Worm (Caenorhabditis elegans) whole organism, young adult: ENCODE measurements around the gene T10G3.8.

ENCODE experiments used
- B0035.1 ChIP-seq: sonication (generic microtip); optimal IDR thresholded peaks from 2 replicates; lab custom pipeline; 2016; ENCODE audit warnings: missing genetic modification characterization, mild to moderate bottlenecking, missing compliant biosample characterization, missing genotype, missing genetic modification reagents
- B0336.3 ChIP-seq: fragments of 200-800 bp; sonication (Bioruptor generic); IDR thresholded peaks from 2 replicates; pipeline ENCODE4 v1.3.6; 2022; ENCODE audit warnings: missing genetic modification characterization, missing compliant biosample characterization
- D2030.7 ChIP-seq: fragments of 200-800 bp; sonication (Bioruptor generic); IDR thresholded peaks from 2 replicates; pipeline ENCODE4 v1.3.6; 2022; ENCODE audit warnings: missing genetic modification reagents, missing genetic modification characterization, missing compliant biosample characterization
- F39B2.1 ChIP-seq: fragments of 200-800 bp; sonication (Bioruptor generic); IDR thresholded peaks from 2 replicates; pipeline ENCODE4 v1.3.6; 2022; ENCODE audit warnings: missing genetic modification reagents, missing genetic modification characterization, missing compliant biosample characterization
- F52B5.7 ChIP-seq: sonication (generic microtip); optimal IDR thresholded peaks from 2 replicates; lab custom pipeline; 2016; ENCODE audit warnings: mild to moderate bottlenecking, missing genetic modification characterization, missing compliant biosample characterization
- K12H6.12 ChIP-seq: fragments of 200-800 bp; sonication (Bioruptor generic); optimal IDR thresholded peaks from 2 replicates; lab custom pipeline; 2018; ENCODE audit warnings: mild to moderate bottlenecking, missing genetic modification characterization, missing compliant biosample characterization
- T07F8.4 ChIP-seq: sonication (generic microtip); optimal IDR thresholded peaks from 2 replicates; lab custom pipeline; 2016; ENCODE audit warnings: mild to moderate bottlenecking, missing genetic modification characterization, moderate library complexity, missing compliant biosample characterization
- Y53F4B.3 ChIP-seq: fragments of 200-800 bp; sonication (Bioruptor generic); IDR thresholded peaks from 2 replicates; pipeline ENCODE4 v1.3.6; 2022; ENCODE audit warnings: missing genetic modification reagents, missing genetic modification characterization, missing compliant biosample characterization
- Y95B8A.8 ChIP-seq: fragments of 200-800 bp; sonication (Bioruptor generic); IDR thresholded peaks from 2 replicates; pipeline ENCODE4 v1.3.6; 2022; ENCODE audit warnings: missing genetic modification reagents, missing genetic modification characterization, missing compliant biosample characterization
- aptf-3 ChIP-seq: fragments of 200-800 bp; sonication (Bioruptor generic); IDR thresholded peaks from 2 replicates; pipeline ENCODE4 v1.3.6; 2022; ENCODE audit warnings: missing genetic modification characterization, missing compliant biosample characterization
- atf-7 ChIP-seq: sonication (generic microtip); optimal IDR thresholded peaks from 2 replicates; lab custom pipeline; 2017; ENCODE audit warnings: mild to moderate bottlenecking, missing genetic modification characterization, missing compliant biosample characterization
- attf-6 ChIP-seq: fragments of 200-800 bp; sonication (Bioruptor generic); IDR thresholded peaks from 2 replicates; pipeline ENCODE4 v1.3.6; 2022; ENCODE audit warnings: missing genetic modification reagents, missing genetic modification characterization, missing compliant biosample characterization
- ccch-3 ChIP-seq: fragments of 200-800 bp; sonication (Bioruptor generic); optimal IDR thresholded peaks from 2 replicates; lab custom pipeline; 2018; ENCODE audit warnings: mild to moderate bottlenecking, missing genetic modification characterization, missing compliant biosample characterization
- cebp-1 ChIP-seq, 2 experiments: fragments of 200-800 bp in 1 of 2; sonication (Bioruptor generic) in 1 of 2; sonication (generic microtip) in 1 of 2; IDR thresholded peaks in 1 of 2; optimal IDR thresholded peaks in 1 of 2; 2 replicates each; pipeline versions ENCODE4 v1.3.6 to Lab custom; 2017 to 2022; ENCODE audit warnings: missing compliant biosample characterization in 2 of 2, missing genetic modification characterization in 2 of 2, mild to moderate bottlenecking in 1 of 2, missing genetic modification reagents in 1 of 2, moderate library complexity in 1 of 2
- cebp-2 ChIP-seq: fragments of 200-800 bp; sonication (Bioruptor generic); IDR thresholded peaks from 2 replicates; pipeline ENCODE4 v1.3.6; 2022; ENCODE audit warnings: missing genetic modification characterization, missing compliant biosample characterization
- ceh-27 ChIP-seq: fragments of 200-800 bp; sonication (Bioruptor generic); optimal IDR thresholded peaks from 2 replicates; lab custom pipeline; 2018; ENCODE audit warnings: mild to moderate bottlenecking, missing genetic modification characterization, moderate library complexity, missing compliant biosample characterization
- ceh-79 ChIP-seq: sonication (generic microtip); optimal IDR thresholded peaks from 2 replicates; lab custom pipeline; 2017; ENCODE audit warnings: mild to moderate bottlenecking, missing genetic modification characterization, missing compliant biosample characterization
- die-1 ChIP-seq: sonication (generic microtip); optimal IDR thresholded peaks from 2 replicates; lab custom pipeline; 2016; ENCODE audit warnings: missing genotype, mild to moderate bottlenecking, missing genetic modification characterization, missing compliant biosample characterization
- dpl-1 ChIP-seq: fragments of 150-350 bp; optimal IDR thresholded peaks from 2 replicates; lab custom pipeline; 2014; ENCODE audit warnings: missing biosample characterization, missing genetic modification reagents, missing genetic modification characterization
- fkh-3 ChIP-seq: sonication (generic microtip); optimal IDR thresholded peaks from 2 replicates; lab custom pipeline; 2016; ENCODE audit warnings: mild to moderate bottlenecking, missing genetic modification characterization, missing compliant biosample characterization
- hlh-26 ChIP-seq: fragments of 200-800 bp; sonication (Bioruptor generic); conservative IDR thresholded peaks from 2 replicates; pipeline ENCODE4 v1.3.6; 2022; ENCODE audit warnings: missing genetic modification reagents, missing genetic modification characterization, missing compliant biosample characterization
- hmg-20 ChIP-seq: fragments of 200-800 bp; sonication (Bioruptor generic); IDR thresholded peaks from 2 replicates; pipeline ENCODE4 v1.3.6; 2022; ENCODE audit warnings: missing genetic modification reagents, missing genetic modification characterization, missing compliant biosample characterization
- lin-40 ChIP-seq: sonication (generic microtip); optimal IDR thresholded peaks from 2 replicates; lab custom pipeline; 2016; ENCODE audit warnings: missing genetic modification characterization, mild to moderate bottlenecking, missing compliant biosample characterization, missing genotype, missing genetic modification reagents
- lin-54 ChIP-seq: fragments of 200-800 bp; sonication (Bioruptor generic); optimal IDR thresholded peaks from 2 replicates; lab custom pipeline; 2018; ENCODE audit warnings: mild to moderate bottlenecking, missing genetic modification characterization, missing compliant biosample characterization
- madf-3 ChIP-seq: fragments of 200-800 bp; sonication (Bioruptor generic); IDR thresholded peaks from 2 replicates; pipeline ENCODE4 v1.3.6; 2022; ENCODE audit warnings: missing genetic modification reagents, missing genetic modification characterization, missing compliant biosample characterization
- madf-8 ChIP-seq: fragments of 200-800 bp; sonication (Bioruptor generic); conservative IDR thresholded peaks from 2 replicates; pipeline ENCODE4 v1.3.6; 2022; ENCODE audit warnings: missing genetic modification reagents, missing genetic modification characterization, missing compliant biosample characterization
- pha-4 ChIP-seq: fragments of 150-350 bp; sonication (generic microtip); optimal IDR thresholded peaks from 2 replicates; lab custom pipeline; 2014; ENCODE audit warnings: missing biosample characterization, missing genetic modification reagents, missing genetic modification characterization
- sdz-38 ChIP-seq: sonication (generic microtip); optimal IDR thresholded peaks from 2 replicates; lab custom pipeline; 2016; ENCODE audit warnings: missing genotype, missing genetic modification characterization, missing compliant biosample characterization
- snpc-1.1 ChIP-seq: sonication (generic microtip); optimal IDR thresholded peaks from 2 replicates; lab custom pipeline; 2017; ENCODE audit warnings: missing genetic modification characterization, mild to moderate bottlenecking, missing compliant biosample characterization, antibody characterized with exemption, moderate library complexity, missing genotype, missing genetic modification reagents; ENCODE audit not compliant: insufficient read depth
- snpc-3.4 ChIP-seq: sonication (generic microtip); optimal IDR thresholded peaks from 2 replicates; lab custom pipeline; 2017; ENCODE audit warnings: missing genetic modification characterization, mild to moderate bottlenecking, missing compliant biosample characterization, antibody characterized with exemption, moderate library complexity, missing genotype, missing genetic modification reagents
- snpc-4 ChIP-seq, 5 experiments: fragments of 150-350 bp in 1 of 5; sonication (generic microtip) in 4 of 5; optimal IDR thresholded peaks; 2 replicates each; lab custom pipeline; 2014 to 2018; ENCODE audit warnings: missing genetic modification characterization in 5 of 5, missing biosample characterization in 3 of 5, antibody characterized with exemption in 2 of 5, mild to moderate bottlenecking in 2 of 5, missing compliant biosample characterization in 2 of 5, missing genotype in 2 of 5, moderate library complexity in 2 of 5, missing genetic modification reagents in 1 of 5
- somi-1 ChIP-seq: fragments of 200-800 bp; sonication (Bioruptor generic); optimal IDR thresholded peaks from 2 replicates; lab custom pipeline; 2018; ENCODE audit warnings: mild to moderate bottlenecking, missing genetic modification characterization, missing compliant biosample characterization
- tlf-1 ChIP-seq: fragments of 200-800 bp; sonication (Bioruptor generic); optimal IDR thresholded peaks from 2 replicates; lab custom pipeline; 2018; ENCODE audit warnings: mild to moderate bottlenecking, missing genetic modification characterization, missing compliant biosample characterization
- xnd-1 ChIP-seq: sonication (generic microtip); optimal IDR thresholded peaks from 2 replicates; lab custom pipeline; 2016; ENCODE audit warnings: missing genotype, missing genetic modification reagents, missing genetic modification characterization, missing compliant biosample characterization
- ztf-28 ChIP-seq: fragments of 200-800 bp; sonication (Bioruptor generic); IDR thresholded peaks from 2 replicates; pipeline ENCODE4 v1.3.6; 2022; ENCODE audit warnings: missing genetic modification reagents, missing genetic modification characterization, missing compliant biosample characterization

T10G3.8 gene

ce11 chrV:13455448-13455847 is 20.8 kb downstream of the T10G3.8 start, which contains the start of gene lurp-3:
TSS of gene lurp-3 (plus strand) at chrV:13455748.
- TF ChIP-seq ceh-79 (tag; lab: Kevin White, UChicago): no peak
- TF ChIP-seq B0035.1 (tag; lab: Kevin White, UChicago): no peak
- TF ChIP-seq lin-40 (tag; lab: Kevin White, UChicago): no peak
- no peak for TF ChIP-seq die-1 (tag; lab: Kevin White, UChicago)
- no peak for TF ChIP-seq lin-54
- no peak for TF ChIP-seq snpc-1.1 (tag; lab: Kevin White, UChicago)
- TF ChIP-seq K12H6.12 (tag; lab: Kevin White, UChicago): no peak
- TF ChIP-seq B0336.3 (GFP tag; lab: Robert Waterston, UW): no peak
- TF ChIP-seq ccch-3 (GFP tag; lab: Kevin White, UChicago): no peak
- no peak for TF ChIP-seq hmg-20 (GFP tag; lab: Robert Waterston, UW)
- no peak for TF ChIP-seq atf-7 (tag; lab: Kevin White, UChicago)
- no peak for TF ChIP-seq madf-3 (GFP tag; lab: Robert Waterston, UW)
- TF ChIP-seq tlf-1: no peak
- no peak for TF ChIP-seq sdz-38 (tag; lab: Kevin White, UChicago)
- no peak for TF ChIP-seq dpl-1 (GFP tag; lab: Kevin White, UChicago)
- no peak for TF ChIP-seq cebp-1 (GFP tag; IDR thresholded peaks at IDR 0.05; lab: Robert Waterston, UW)
- no peak for TF ChIP-seq cebp-1 (tag; optimal IDR thresholded peaks at IDR 0.05; lab: Kevin White, UChicago)
- no peak for TF ChIP-seq T07F8.4 (tag; lab: Kevin White, UChicago)

DNA sequence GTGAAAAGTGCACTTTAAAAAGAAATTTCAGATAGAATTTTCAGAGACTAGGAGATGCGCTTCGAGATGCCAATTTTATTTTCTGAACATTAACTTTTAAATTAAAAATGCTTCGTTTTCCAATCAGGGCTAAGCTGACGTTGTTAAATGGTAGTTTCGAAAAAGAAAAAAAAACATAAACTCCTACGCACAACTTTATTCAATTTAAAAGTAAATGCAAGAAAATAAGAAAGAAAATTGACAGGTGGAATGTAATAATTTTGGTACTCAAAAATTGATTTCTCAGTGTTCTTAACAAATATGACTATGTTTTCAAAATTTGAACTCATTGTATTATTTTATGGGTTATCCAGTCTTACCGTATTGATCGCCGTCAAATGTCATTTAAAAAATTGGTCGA is 22.9 kb downstream of the T10G3.8 start, which contains the start of gene lurp-2:
lurp-2 (plus strand) TSS at position 301 of the 400 bp plus-strand sequence.
- no peak for TF ChIP-seq F52B5.7 (tag; lab: Kevin White, UChicago)
- TF ChIP-seq fkh-3: no peak
- TF ChIP-seq madf-3 (GFP tag; lab: Robert Waterston, UW): no peak
- no peak for TF ChIP-seq snpc-4 (GFP tag; optimal IDR thresholded peaks at IDR 0.05; lab: Kevin White, UChicago)
- no peak for TF ChIP-seq snpc-4 (tag; optimal IDR thresholded peaks at IDR 0.05; lab: Kevin White, UChicago)
- TF ChIP-seq D2030.7 (GFP tag; lab: Robert Waterston, UW): no peak
- no peak for TF ChIP-seq attf-6
- no peak for TF ChIP-seq Y95B8A.8
- TF ChIP-seq ceh-27 (GFP tag; lab: Kevin White, UChicago): no peak

DNA sequence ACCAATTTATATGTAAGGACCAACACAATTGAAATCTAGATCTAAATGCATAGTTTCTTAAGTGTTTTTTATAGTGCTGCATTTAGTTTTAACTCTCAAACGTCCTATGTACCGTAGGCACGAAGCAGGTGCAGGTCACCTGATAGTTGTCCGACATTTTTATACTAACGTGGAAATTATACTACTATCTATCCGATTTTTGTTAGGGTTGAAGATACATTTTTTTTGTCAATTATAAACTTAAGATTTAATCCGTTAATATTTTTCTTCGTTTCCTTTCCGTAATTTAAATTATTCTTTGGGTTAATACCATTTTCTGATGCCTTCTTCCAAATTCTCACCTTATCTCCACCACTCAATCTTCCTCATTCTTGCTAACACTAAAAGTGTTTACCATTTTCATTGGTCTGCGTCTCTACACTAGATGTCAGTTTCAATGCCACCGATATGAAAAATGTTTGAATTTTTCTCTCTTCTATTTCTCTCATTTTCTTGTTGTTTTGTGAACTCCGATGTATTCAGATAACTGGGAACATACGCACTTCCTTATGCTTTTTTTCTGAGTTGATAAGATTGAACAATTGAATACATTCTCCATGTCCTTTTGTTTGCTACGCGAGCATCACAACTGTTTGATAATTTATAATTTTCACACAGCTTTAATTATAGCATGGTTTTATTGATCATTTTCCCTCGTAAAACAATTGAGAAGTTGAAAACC is 30.9 kb downstream of the T10G3.8 start, which contains the start of gene Y2H9A.4:
Y2H9A.4 (plus strand) TSS at position 671 of the 721 bp plus-strand sequence.
- TF ChIP-seq hlh-26 (GFP tag; lab: Robert Waterston, UW) (no peak), xnd-1 (no peak), F39B2.1 (GFP tag; lab: Robert Waterston, UW) (no peak), somi-1 (GFP tag; lab: Kevin White, UChicago) (no peak), cebp-1 (GFP tag; IDR thresholded peaks at IDR 0.05; lab: Robert Waterston, UW) (no peak), cebp-1 (tag; optimal IDR thresholded peaks at IDR 0.05; lab: Kevin White, UChicago) (no peak), pha-4 (tag; lab: Kevin White, UChicago) (no peak), aptf-3 (GFP tag; lab: Robert Waterston, UW) (no peak), K12H6.12 (tag; lab: Kevin White, UChicago) (no peak), ztf-28 (GFP tag; lab: Robert Waterston, UW) (no peak), snpc-3.4 (tag; lab: Kevin White, UChicago) (no peak), Y53F4B.3 (GFP tag; lab: Robert Waterston, UW) (no peak), madf-8 (GFP tag; lab: Robert Waterston, UW) (no peak), cebp-2 (GFP tag; lab: Robert Waterston, UW) (no peak)
